Worm (Caenorhabditis elegans): Measurements from ENCODE around the gene lin-9.

The lin-9 gene

ce11 chrIII:8913469-8913868, 9.5 kb upstream of the lin-9 start, which contains the start of gene trxr-2:
Gene trxr-2, plus strand, starts transcription at chrIII:8913769.
- no peak for TF ChIP-seq him-1 (tag; optimal IDR thresholded peaks at IDR 0.05)
- no peak for TF ChIP-seq W03F9.2 (tag; optimal IDR thresholded peaks at IDR 0.05)
- TF ChIP-seq dao-5 (tag; optimal IDR thresholded peaks at IDR 0.05), result no peak

- TF ChIP-seq W03F9.2 (tag; optimal IDR thresholded peaks at IDR 0.05) (no peak), him-1 (tag; optimal IDR thresholded peaks at IDR 0.05) (peak; percentile 26), dao-5 (tag; optimal IDR thresholded peaks at IDR 0.05) (no peak)
Observed at ce11 chrIII:8911598-8912194, 7.8 kb upstream of the lin-9 start, which contains the start of gene tpk-1. Gene tpk-1, plus strand, starts transcription at chrIII:8912144.

ce11 chrIII:8910139-8910538, 6.2 kb upstream of the lin-9 start:
- TF ChIP-seq W03F9.2 (tag; optimal IDR thresholded peaks at IDR 0.05) (no peak), dao-5 (tag; optimal IDR thresholded peaks at IDR 0.05) (no peak), him-1 (tag; optimal IDR thresholded peaks at IDR 0.05) (no peak)

ce11 chrIII:8904914-8905665, 1.2 kb upstream of the lin-9 start, which contains the start of gene unc-32:
Gene unc-32, plus strand, starts transcription at chrIII:8905615.
- TF ChIP-seq W03F9.2 (tag; optimal IDR thresholded peaks at IDR 0.05), result no peak
- no peak for TF ChIP-seq dao-5 (tag; optimal IDR thresholded peaks at IDR 0.05)
- peak; percentile 4 for TF ChIP-seq him-1 (tag; optimal IDR thresholded peaks at IDR 0.05)

ce11 chrIII:8903263-8903662, 668 bp downstream of the lin-9 start:
- no peak for TF ChIP-seq him-1 (tag; optimal IDR thresholded peaks at IDR 0.05)
- TF ChIP-seq W03F9.2 (tag; optimal IDR thresholded peaks at IDR 0.05), result no peak
- no peak for TF ChIP-seq dao-5 (tag; optimal IDR thresholded peaks at IDR 0.05)

ce11 chrIII:8899767-8900166, 4.2 kb downstream of the lin-9 start:
- peak; percentile 65 for TF ChIP-seq W03F9.2 (tag; optimal IDR thresholded peaks at IDR 0.05)
- TF ChIP-seq him-1 (tag; optimal IDR thresholded peaks at IDR 0.05), result no peak
- TF ChIP-seq dao-5 (tag; optimal IDR thresholded peaks at IDR 0.05), result no peak

- no peak for TF ChIP-seq him-1 (tag; optimal IDR thresholded peaks at IDR 0.05)
- TF ChIP-seq dao-5 (tag; optimal IDR thresholded peaks at IDR 0.05), result no peak
- no peak for TF ChIP-seq W03F9.2 (tag; optimal IDR thresholded peaks at IDR 0.05)
Observed at ce11 chrIII:8894782-8895181, 9.1 kb downstream of the lin-9 start, which contains the start of gene asna-1. Gene asna-1, plus strand, starts transcription at chrIII:8895082.

- no peak for TF ChIP-seq him-1 (tag; optimal IDR thresholded peaks at IDR 0.05)
- TF ChIP-seq dao-5 (tag; optimal IDR thresholded peaks at IDR 0.05), result no peak
- no peak for TF ChIP-seq W03F9.2 (tag; optimal IDR thresholded peaks at IDR 0.05)
Observed at ce11 chrIII:8893464-8893863, 10.5 kb downstream of the lin-9 start, which contains the start of gene ZK637.4. Gene ZK637.4, plus strand, starts transcription at chrIII:8893764.

ce11 chrIII:8889931-8890330, 14.0 kb downstream of the lin-9 start, which contains the start of gene lnkn-1:
Gene lnkn-1, plus strand, starts transcription at chrIII:8890231.
- TF ChIP-seq him-1 (tag; optimal IDR thresholded peaks at IDR 0.05) (no peak), dao-5 (tag; optimal IDR thresholded peaks at IDR 0.05) (no peak), W03F9.2 (tag; optimal IDR thresholded peaks at IDR 0.05) (no peak)

- peak; percentile 53 for TF ChIP-seq W03F9.2 (tag; optimal IDR thresholded peaks at IDR 0.05)
- TF ChIP-seq him-1 (tag; optimal IDR thresholded peaks at IDR 0.05), result no peak
Observed at ce11 chrIII:8888956-8889355, 15.0 kb downstream of the lin-9 start, which contains the start of gene ZK637.14. Gene ZK637.14, minus strand, starts transcription at chrIII:8889156.

- TF ChIP-seq W03F9.2 (tag; optimal IDR thresholded peaks at IDR 0.05) (peak; percentile 94), him-1 (tag; optimal IDR thresholded peaks at IDR 0.05) (peak; percentile 50), dao-5 (tag; optimal IDR thresholded peaks at IDR 0.05) (no peak)
Observed at ce11 chrIII:8887184-8887801, 16.6 kb downstream of the lin-9 start, which contains the start of gene famh-136. Gene famh-136, plus strand, starts transcription at chrIII:8887751.

ce11 chrIII:8886309-8886708, 17.6 kb downstream of the lin-9 start:
- TF ChIP-seq dao-5 (tag; optimal IDR thresholded peaks at IDR 0.05) (no peak), him-1 (tag; optimal IDR thresholded peaks at IDR 0.05) (peak; percentile 2)

ce11 chrIII:8885150-8885549, 18.8 kb downstream of the lin-9 start, which contains the start of gene svop-1:
Gene svop-1, minus strand, starts transcription at chrIII:8885488.
- TF ChIP-seq him-1 (tag; optimal IDR thresholded peaks at IDR 0.05) (no peak), W03F9.2 (tag; optimal IDR thresholded peaks at IDR 0.05) (no peak)

ce11 chrIII:8882333-8882732, 21.6 kb downstream of the lin-9 start:
- TF ChIP-seq dao-5 (tag; optimal IDR thresholded peaks at IDR 0.05) (no peak), him-1 (tag; optimal IDR thresholded peaks at IDR 0.05) (no peak), W03F9.2 (tag; optimal IDR thresholded peaks at IDR 0.05) (no peak)
